Fruit fly (Drosophila melanogaster) whole organism, embryonic: ENCODE measurements around the gene parvin.

Experiments
- Aef1 ChIP-seq: fragments of 200-800 bp; sonication (Bioruptor generic); IDR thresholded peaks from 3 replicates; pipeline ENCODE4 v1.3.6; 2022; ENCODE audit warnings: missing biosample characterization, missing genetic modification characterization
- C15 ChIP-seq: fragments of 200-800 bp; sonication (Bioruptor generic); IDR thresholded peaks from 3 replicates; pipeline ENCODE4 v1.3.6; 2022; ENCODE audit warnings: missing biosample characterization, missing genetic modification characterization
- CG10209 ChIP-seq: fragments of 200-800 bp; sonication (Bioruptor generic); optimal IDR thresholded peaks from 3 replicates; lab custom pipeline; 2017; ENCODE audit warnings: missing biosample characterization, mild to moderate bottlenecking, missing genetic modification characterization, missing genetic modification reagents
- CG10431 ChIP-seq: fragments of 200-800 bp; sonication (Bioruptor generic); optimal IDR thresholded peaks from 3 replicates; lab custom pipeline; 2018; ENCODE audit warnings: missing biosample characterization, mild to moderate bottlenecking, missing genetic modification characterization
- CG10565 ChIP-seq: fragments of 200-800 bp; sonication (Bioruptor generic); optimal IDR thresholded peaks from 3 replicates; lab custom pipeline; 2016; ENCODE audit warnings: missing biosample characterization, mild to moderate bottlenecking, missing genetic modification characterization
- CG11085 ChIP-seq: fragments of 200-800 bp; sonication (Bioruptor generic); IDR thresholded peaks from 2 replicates; pipeline ENCODE4 v1.3.6; 2022; ENCODE audit warnings: missing biosample characterization, missing genetic modification characterization
- CG11247 ChIP-seq: fragments of 200-800 bp; sonication (Bioruptor generic); IDR thresholded peaks from 2 replicates; pipeline ENCODE4 v1.3.6; 2022; ENCODE audit warnings: missing biosample characterization, missing genetic modification characterization
- CG13123 ChIP-seq: fragments of 200-800 bp; sonication (Bioruptor generic); optimal IDR thresholded peaks from 2 replicates; lab custom pipeline; 2016; ENCODE audit warnings: missing biosample characterization, missing genetic modification characterization
- CG14860 ChIP-seq: fragments of 200-800 bp; sonication (Bioruptor generic); IDR thresholded peaks from 3 replicates; pipeline ENCODE4 v1.3.6; 2022; ENCODE audit warnings: missing biosample characterization, missing genetic modification characterization; ENCODE audit not compliant: partially characterized antibody
- CG14965 ChIP-seq: fragments of 200-800 bp; sonication (Bioruptor generic); optimal IDR thresholded peaks from 2 replicates; lab custom pipeline; 2016; ENCODE audit warnings: missing biosample characterization, missing genetic modification characterization, borderline replicate concordance
- CG15514 ChIP-seq: fragments of 200-800 bp; sonication (Bioruptor generic); optimal IDR thresholded peaks from 3 replicates; lab custom pipeline; 2017; ENCODE audit warnings: missing biosample characterization, missing genetic modification characterization, mild to moderate bottlenecking, moderate library complexity, missing genetic modification reagents
- CG16863 ChIP-seq: fragments of 200-800 bp; sonication (Bioruptor generic); optimal IDR thresholded peaks from 3 replicates; lab custom pipeline; 2016; ENCODE audit warnings: missing biosample characterization, missing genetic modification characterization
- CG17829 ChIP-seq: fragments of 200-800 bp; optimal IDR thresholded peaks from 2 replicates; lab custom pipeline; 2019; ENCODE audit warnings: missing biosample characterization, mild to moderate bottlenecking, missing genetic modification characterization, moderate library complexity
- CG17912 ChIP-seq: fragments of 200-800 bp; sonication (Bioruptor generic); optimal IDR thresholded peaks from 2 replicates; lab custom pipeline; 2018; ENCODE audit warnings: missing biosample characterization, mild to moderate bottlenecking, missing genetic modification characterization
- CG1832 ChIP-seq: fragments of 200-800 bp; sonication (Bioruptor generic); optimal IDR thresholded peaks from 2 replicates; lab custom pipeline; 2017; ENCODE audit warnings: missing biosample characterization, mild to moderate bottlenecking, missing genetic modification characterization, inconsistent platforms
- CG18476 ChIP-seq: fragments of 200-800 bp; sonication (Bioruptor generic); optimal IDR thresholded peaks from 2 replicates; lab custom pipeline; 2016; ENCODE audit warnings: missing biosample characterization, mild to moderate bottlenecking, missing genetic modification characterization
- CG30403 ChIP-seq: fragments of 200-800 bp; sonication (Bioruptor generic); optimal IDR thresholded peaks from 3 replicates; lab custom pipeline; 2016; ENCODE audit warnings: missing biosample characterization, missing genetic modification characterization
- CG31365 ChIP-seq: fragments of 200-800 bp; sonication (Bioruptor generic); optimal IDR thresholded peaks from 2 replicates; lab custom pipeline; 2018; ENCODE audit warnings: missing biosample characterization, mild to moderate bottlenecking, missing genetic modification characterization
- CG32532 ChIP-seq: fragments of 200-800 bp; sonication (Bioruptor generic); IDR thresholded peaks from 2 replicates; pipeline ENCODE4 v1.3.6; 2022; ENCODE audit warnings: missing biosample characterization, missing genetic modification characterization
- CG34224 ChIP-seq: fragments of 200-800 bp; sonication (Bioruptor generic); IDR thresholded peaks from 3 replicates; pipeline ENCODE4 v1.3.6; 2022; ENCODE audit warnings: missing biosample characterization, missing genetic modification characterization; ENCODE audit not compliant: partially characterized antibody
- CG43689 ChIP-seq: fragments of 200-800 bp; sonication (Bioruptor generic); IDR thresholded peaks from 2 replicates; pipeline ENCODE4 v1.3.6; 2022; ENCODE audit warnings: missing biosample characterization, missing genetic modification characterization
- CG7928 ChIP-seq: fragments of 200-800 bp; sonication (Bioruptor generic); optimal IDR thresholded peaks from 2 replicates; lab custom pipeline; 2017; ENCODE audit warnings: missing biosample characterization, mild to moderate bottlenecking, missing genetic modification characterization
- CG8359 ChIP-seq: fragments of 200-800 bp; sonication (Bioruptor generic); optimal IDR thresholded peaks from 2 replicates; lab custom pipeline; 2017; ENCODE audit warnings: missing biosample characterization, mild to moderate bottlenecking, missing genetic modification characterization, borderline replicate concordance
- CG9437 ChIP-seq: fragments of 200-800 bp; sonication (Bioruptor generic); optimal IDR thresholded peaks from 2 replicates; lab custom pipeline; 2018; ENCODE audit warnings: missing biosample characterization, mild to moderate bottlenecking, missing genetic modification characterization
- CG9609 ChIP-seq: fragments of 200-800 bp; sonication (Bioruptor generic); optimal IDR thresholded peaks from 3 replicates; lab custom pipeline; 2016; ENCODE audit warnings: missing biosample characterization, missing genetic modification characterization
- CG9727 ChIP-seq: fragments of 200-800 bp; sonication (Bioruptor generic); optimal IDR thresholded peaks from 3 replicates; lab custom pipeline; 2017; ENCODE audit warnings: missing biosample characterization, mild to moderate bottlenecking, missing genetic modification characterization
- Deaf1 ChIP-seq: fragments of 200-800 bp; optimal IDR thresholded peaks from 3 replicates; lab custom pipeline; 2019; ENCODE audit warnings: missing biosample characterization, mild to moderate bottlenecking, missing genetic modification characterization, moderate library complexity
- Dip3 ChIP-seq: fragments of 200-800 bp; sonication (Bioruptor generic); optimal IDR thresholded peaks from 3 replicates; lab custom pipeline; 2016; ENCODE audit warnings: missing biosample characterization, missing genetic modification characterization
- Dp ChIP-seq: fragments of 200-800 bp; sonication (Bioruptor generic); optimal IDR thresholded peaks from 2 replicates; lab custom pipeline; 2018; ENCODE audit warnings: missing biosample characterization, mild to moderate bottlenecking, missing genetic modification characterization, moderate library complexity
- HLHmδ ChIP-seq: fragments of 200-800 bp; sonication (Bioruptor generic); optimal IDR thresholded peaks from 2 replicates; lab custom pipeline; 2018; ENCODE audit warnings: missing biosample characterization, mild to moderate bottlenecking, missing genetic modification characterization, moderate library complexity
- Lpt ChIP-seq: fragments of >200 bp; optimal IDR thresholded peaks from 2 replicates; lab custom pipeline; 2018; ENCODE audit warnings: missing biosample characterization, missing genetic modification characterization
- NC2α ChIP-seq: fragments of 200-800 bp; sonication (Bioruptor generic); optimal IDR thresholded peaks from 2 replicates; lab custom pipeline; 2016; ENCODE audit warnings: missing biosample characterization, missing genetic modification characterization
- Oaz ChIP-seq: fragments of 200-800 bp; sonication (Bioruptor generic); IDR thresholded peaks from 2 replicates; pipeline ENCODE4 v1.3.6; 2022; ENCODE audit warnings: missing biosample characterization, missing genetic modification characterization
- Sry-δ ChIP-seq: fragments of 200-800 bp; sonication (Bioruptor generic); optimal IDR thresholded peaks from 2 replicates; lab custom pipeline; 2016; ENCODE audit warnings: missing biosample characterization, missing genetic modification characterization
- al ChIP-seq: fragments of 200-800 bp; sonication (Bioruptor generic); IDR thresholded peaks from 2 replicates; pipeline ENCODE4 v1.3.6; 2022; ENCODE audit warnings: missing biosample characterization, missing genetic modification characterization
- aop ChIP-seq: fragments of 200-800 bp; sonication (Bioruptor generic); IDR thresholded peaks from 2 replicates; pipeline ENCODE4 v1.3.6; 2022; ENCODE audit warnings: missing biosample characterization, missing genetic modification characterization
- ato ChIP-seq: fragments of 200-800 bp; sonication (Bioruptor generic); IDR thresholded peaks from 2 replicates; pipeline ENCODE4 v1.3.6; 2022; ENCODE audit warnings: missing biosample characterization, missing genetic modification characterization; ENCODE audit not compliant: partially characterized antibody
- br ChIP-seq: fragments of >200 bp; optimal IDR thresholded peaks from 2 replicates; lab custom pipeline; 2017
- crp ChIP-seq, 2 experiments: fragments of 200-800 bp; sonication (Bioruptor generic); optimal IDR thresholded peaks; 2 replicates in 1 of 2; 3 replicates in 1 of 2; lab custom pipeline; 2017; ENCODE audit warnings: missing biosample characterization in 2 of 2, missing genetic modification characterization in 2 of 2, mild to moderate bottlenecking in 1 of 2, moderate library complexity in 1 of 2
- disco-r ChIP-seq: fragments of 200-800 bp; sonication (Bioruptor generic); optimal IDR thresholded peaks from 2 replicates; lab custom pipeline; 2016; ENCODE audit warnings: missing biosample characterization, missing genetic modification characterization
- emc ChIP-seq: fragments of 200-800 bp; sonication (Bioruptor generic); optimal IDR thresholded peaks from 2 replicates; lab custom pipeline; 2016; ENCODE audit warnings: missing biosample characterization, missing genetic modification characterization
- ewg ChIP-seq: fragments of 200-800 bp; sonication (Bioruptor generic); optimal IDR thresholded peaks from 3 replicates; lab custom pipeline; 2017; ENCODE audit warnings: mild to moderate bottlenecking, missing biosample characterization, missing genetic modification reagents, missing genetic modification characterization
- fru ChIP-seq: fragments of >200 bp; optimal IDR thresholded peaks from 2 replicates; lab custom pipeline; 2017
- fu2 ChIP-seq: fragments of 200-800 bp; sonication (Bioruptor generic); optimal IDR thresholded peaks from 2 replicates; lab custom pipeline; 2016; ENCODE audit warnings: missing biosample characterization, missing genetic modification characterization
- gcm2 ChIP-seq: fragments of 200-800 bp; sonication (Bioruptor generic); optimal IDR thresholded peaks from 2 replicates; lab custom pipeline; 2016; ENCODE audit warnings: missing biosample characterization, missing genetic modification characterization
- grau ChIP-seq: fragments of 200-800 bp; optimal IDR thresholded peaks from 3 replicates; lab custom pipeline; 2019; ENCODE audit warnings: missing biosample characterization, mild to moderate bottlenecking, missing genetic modification characterization, moderate library complexity
- grn ChIP-seq: fragments of 200-800 bp; sonication (Bioruptor generic); optimal IDR thresholded peaks from 3 replicates; lab custom pipeline; 2017; ENCODE audit warnings: missing biosample characterization, missing genetic modification characterization
- hkb ChIP-seq, 2 experiments: fragments of 200-800 bp in 1 of 2; fragments of >200 bp in 1 of 2; sonication (Bioruptor generic) in 1 of 2; IDR thresholded peaks in 1 of 2; optimal IDR thresholded peaks in 1 of 2; 2 replicates each; pipeline versions ENCODE4 v1.3.6 to Lab custom; 2017 to 2022; ENCODE audit warnings: missing biosample characterization in 1 of 2, missing genetic modification characterization in 1 of 2
- lilli ChIP-seq: fragments of 200-800 bp; sonication (Bioruptor generic); optimal IDR thresholded peaks from 3 replicates; lab custom pipeline; 2016; ENCODE audit warnings: missing biosample characterization, missing genetic modification characterization
- pnt ChIP-seq: fragments of 200-800 bp; sonication (Bioruptor generic); optimal IDR thresholded peaks from 3 replicates; lab custom pipeline; 2016; ENCODE audit warnings: missing biosample characterization, missing genetic modification characterization
- slbo ChIP-seq: fragments of 200-800 bp; sonication (Bioruptor generic); IDR thresholded peaks from 2 replicates; pipeline ENCODE4 v1.3.6; 2022; ENCODE audit warnings: missing biosample characterization, missing genetic modification characterization
- wdn ChIP-seq: fragments of 200-800 bp; sonication (Bioruptor generic); IDR thresholded peaks from 2 replicates; pipeline ENCODE4 v1.3.6; 2022; ENCODE audit warnings: missing biosample characterization, missing genetic modification characterization

The parvin gene

dm6 chrX:19748565-19748964 is 2.7 kb downstream of the parvin start (continued):
- TF ChIP-seq HLHmδ (GFP tag; lab: Kevin White, UChicago) = no peak
- no peak for TF ChIP-seq CG9727 (GFP tag; lab: Kevin White, UChicago)
- no peak for TF ChIP-seq aop
- TF ChIP-seq CG17829 = peak; percentile 11
- TF ChIP-seq gcm2 (GFP tag; lab: Kevin White, UChicago) = no peak
- TF ChIP-seq crp (GFP tag; optimal IDR thresholded peaks at IDR 0.05; lab: Kevin White, UChicago) = peak in 1 of 2 experiments; percentile 59
- TF ChIP-seq CG8359 (GFP tag; lab: Kevin White, UChicago) = no peak
- TF ChIP-seq CG43689 (GFP tag; lab: Robert Waterston, UW) = no peak
- peak; percentile 19 for TF ChIP-seq lilli (GFP tag; lab: Kevin White, UChicago)
- no peak for TF ChIP-seq grn (GFP tag; lab: Kevin White, UChicago)
- TF ChIP-seq Lpt (GFP tag; lab: Kevin White, UChicago) = no peak
- no peak for TF ChIP-seq CG18476 (GFP tag; lab: Kevin White, UChicago)
- TF ChIP-seq fru (lab: Kevin White, UChicago) = no peak
- no peak for TF ChIP-seq CG34224 (GFP tag; lab: Robert Waterston, UW)
- peak; percentile 35; the same call in 1 of the 2 replicates for TF ChIP-seq CG32532
- no peak for TF ChIP-seq Deaf1 (tag; lab: Kevin White, UChicago)
- TF ChIP-seq C15 = no peak
- TF ChIP-seq CG11085 = no peak
- peak; percentile 93 for TF ChIP-seq Dp (GFP tag; lab: Kevin White, UChicago)
- no peak for TF ChIP-seq CG11247
- TF ChIP-seq Oaz = no peak
- no peak for TF ChIP-seq CG14965 (GFP tag; lab: Kevin White, UChicago)
- TF ChIP-seq CG30403 (GFP tag; lab: Kevin White, UChicago) = peak; percentile 27
- TF ChIP-seq fu2 = no peak
- TF ChIP-seq CG1832 (GFP tag; lab: Kevin White, UChicago) = no peak
- no peak for TF ChIP-seq CG10431 (GFP tag; lab: Kevin White, UChicago)
- TF ChIP-seq CG31365 (tag; lab: Kevin White, UChicago) = no peak
- TF ChIP-seq hkb (optimal IDR thresholded peaks at IDR 0.05; lab: Kevin White, UChicago) = peak; percentile 79
- TF ChIP-seq hkb (GFP tag; IDR thresholded peaks at IDR 0.05; lab: Robert Waterston, UW) = no peak
- TF ChIP-seq ato (GFP tag; lab: Robert Waterston, UW) = no peak
- no peak for TF ChIP-seq CG7928
- TF ChIP-seq CG10565 (GFP tag; lab: Kevin White, UChicago) = no peak
- peak; percentile 22 for TF ChIP-seq grau (tag; lab: Kevin White, UChicago)
- no peak for TF ChIP-seq CG14860 (GFP tag; lab: Robert Waterston, UW)
- no peak for TF ChIP-seq CG9609 (GFP tag; lab: Kevin White, UChicago)
- no peak for TF ChIP-seq br (lab: Kevin White, UChicago)
- no peak for TF ChIP-seq wdn (GFP tag; lab: Robert Waterston, UW)
- no peak for TF ChIP-seq Aef1 (GFP tag; lab: Robert Waterston, UW)
- no peak for TF ChIP-seq emc (GFP tag; lab: Kevin White, UChicago)
- TF ChIP-seq CG15514 (GFP tag; lab: Kevin White, UChicago) = peak; percentile 66
- peak; percentile 22 for TF ChIP-seq ewg (GFP tag; lab: Kevin White, UChicago)
- TF ChIP-seq CG10209 (GFP tag; lab: Kevin White, UChicago) = no peak
- TF ChIP-seq NC2α = no peak
- TF ChIP-seq CG16863 (GFP tag; lab: Kevin White, UChicago) = no peak
- TF ChIP-seq slbo (GFP tag; lab: Robert Waterston, UW) = no peak
- no peak for TF ChIP-seq CG9437 (GFP tag; lab: Kevin White, UChicago)
- TF ChIP-seq disco-r (GFP tag; lab: Kevin White, UChicago) = no peak
- peak; percentile 75 for TF ChIP-seq Sry-δ (GFP tag; lab: Kevin White, UChicago)
- TF ChIP-seq Dip3 (GFP tag; lab: Kevin White, UChicago) = no peak
- no peak for TF ChIP-seq CG17912 (GFP tag; lab: Kevin White, UChicago)
- TF ChIP-seq al (GFP tag; lab: Robert Waterston, UW) = no peak
- no peak for TF ChIP-seq pnt (GFP tag; lab: Kevin White, UChicago)
- no peak for TF ChIP-seq CG13123 (GFP tag; lab: Kevin White, UChicago)
